Fruit fly (Drosophila melanogaster) Kc167 (cell line): ENCODE results near the gene Ork1.

Experiments
- Myc ChIP-seq: fragments of >200 bp; optimal IDR thresholded peaks from 2 replicates; lab custom pipeline; 2017; ENCODE audit warnings: missing external identifiers
- Sin3A ChIP-seq: fragments of >200 bp; optimal IDR thresholded peaks from 2 replicates; lab custom pipeline; 2018; ENCODE audit warnings: missing external identifiers
- h ChIP-seq: fragments of >200 bp; optimal IDR thresholded peaks from 3 replicates; lab custom pipeline; 2018; ENCODE audit warnings: missing external identifiers
- insv ChIP-seq: fragments of >200 bp; optimal IDR thresholded peaks from 3 replicates; lab custom pipeline; 2018; ENCODE audit warnings: missing external identifiers
- psq ChIP-seq: fragments of >200 bp; optimal IDR thresholded peaks from 2 replicates; lab custom pipeline; 2017; ENCODE audit warnings: missing external identifiers
- ttk ChIP-seq: sonication (Bioruptor generic); optimal IDR thresholded peaks from 2 replicates; lab custom pipeline; 2017; ENCODE audit warnings: missing external identifiers

The Ork1 gene

DNA sequence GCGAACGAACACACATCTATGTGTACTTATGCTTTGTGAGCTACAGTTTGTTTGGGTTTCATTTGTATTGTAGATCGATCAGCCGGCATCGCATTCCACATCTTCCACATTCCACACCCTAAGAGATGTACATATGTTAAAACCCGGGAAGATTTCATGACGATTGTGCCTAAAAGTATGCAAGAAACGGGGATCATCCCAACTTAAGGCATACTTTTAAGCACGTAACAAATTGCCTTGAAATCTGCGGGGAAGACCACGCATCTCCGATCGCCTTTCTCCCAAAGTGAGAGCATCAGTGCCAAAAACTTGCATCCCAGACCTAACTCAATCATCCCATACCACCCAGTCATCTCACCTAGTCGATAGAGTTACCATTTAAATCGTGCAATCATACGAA is 30.6 kb upstream of the Ork1 start:
- no peak for TF ChIP-seq insv (lab: Kevin White, UChicago)
- TF ChIP-seq Myc: no peak
- TF ChIP-seq psq: no peak
- TF ChIP-seq h (lab: Kevin White, UChicago): no peak
- no peak for TF ChIP-seq ttk

dm6 chrX:10912585-10912984 is 21.5 kb upstream of the Ork1 start:
- TF ChIP-seq Sin3A (lab: Kevin White, UChicago) (no peak), h (lab: Kevin White, UChicago) (no peak), psq (no peak), ttk (no peak), insv (lab: Kevin White, UChicago) (no peak), Myc (no peak)

- TF ChIP-seq Myc: no peak
- no peak for TF ChIP-seq insv (lab: Kevin White, UChicago)
- TF ChIP-seq psq: no peak
- no peak for TF ChIP-seq Sin3A (lab: Kevin White, UChicago)
- TF ChIP-seq h (lab: Kevin White, UChicago): no peak
Observed at dm6 chrX:10906222-10906866, 15.3 kb upstream of the Ork1 start.

dm6 chrX:10905467-10905866 is 14.4 kb upstream of the Ork1 start, which contains the start of gene CG43901:
TSS of gene CG43901 (plus strand) at chrX:10905767.
- TF ChIP-seq insv (lab: Kevin White, UChicago): no peak
- no peak for TF ChIP-seq h (lab: Kevin White, UChicago)
- no peak for TF ChIP-seq Myc
- TF ChIP-seq psq: no peak
- no peak for TF ChIP-seq Sin3A (lab: Kevin White, UChicago)
- no peak for TF ChIP-seq ttk

DNA sequence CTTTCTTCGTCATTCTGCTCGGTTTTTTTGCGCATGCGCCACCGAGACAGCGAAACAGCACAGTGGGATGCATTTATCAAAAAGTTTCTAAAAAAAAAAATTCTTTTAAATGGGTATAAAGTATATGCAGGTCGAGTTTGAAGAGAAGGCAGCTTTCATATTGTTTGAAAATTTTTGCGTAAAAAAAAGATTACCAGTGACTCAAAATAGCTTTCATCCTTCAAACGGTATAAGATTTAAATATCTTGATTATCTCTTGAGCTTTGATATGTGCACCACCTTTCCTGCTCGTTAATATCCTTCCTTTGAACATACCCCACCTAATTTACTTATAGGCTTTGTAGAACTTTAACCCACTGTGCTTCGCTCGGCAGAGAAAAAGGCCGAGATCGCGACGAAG is 14.0 kb upstream of the Ork1 start:
- TF ChIP-seq h (lab: Kevin White, UChicago) (no peak), Sin3A (lab: Kevin White, UChicago) (no peak), Myc (no peak), ttk (no peak), psq (no peak)

dm6 chrX:10899665-10900064 is 8.6 kb upstream of the Ork1 start, which contains the start of gene CG15208:
TSS of gene CG15208 (plus strand) at chrX:10899965.
- TF ChIP-seq insv (lab: Kevin White, UChicago): no peak
- TF ChIP-seq psq: no peak
- TF ChIP-seq Myc: no peak
- no peak for TF ChIP-seq Sin3A (lab: Kevin White, UChicago)
- no peak for TF ChIP-seq ttk
- no peak for TF ChIP-seq h (lab: Kevin White, UChicago)

dm6 chrX:10899232-10899631 is 8.2 kb upstream of the Ork1 start, which contains the start of gene CG1582:
TSS of gene CG1582 (minus strand) at chrX:10899302.
- TF ChIP-seq ttk (no peak), Myc (no peak), psq (no peak), h (lab: Kevin White, UChicago) (no peak), insv (lab: Kevin White, UChicago) (no peak), Sin3A (lab: Kevin White, UChicago) (no peak)

dm6 chrX:10893208-10893607 is 2.2 kb upstream of the Ork1 start:
- no peak for TF ChIP-seq h (lab: Kevin White, UChicago)
- no peak for TF ChIP-seq insv (lab: Kevin White, UChicago)
- no peak for TF ChIP-seq Myc
- no peak for TF ChIP-seq psq
- no peak for TF ChIP-seq Sin3A (lab: Kevin White, UChicago)
- no peak for TF ChIP-seq ttk

- TF ChIP-seq Sin3A (lab: Kevin White, UChicago) (no peak), h (lab: Kevin White, UChicago) (no peak), insv (lab: Kevin White, UChicago) (no peak), ttk (no peak)
Observed at dm6 chrX:10889955-10890617, 964 bp downstream of the Ork1 start.

DNA sequence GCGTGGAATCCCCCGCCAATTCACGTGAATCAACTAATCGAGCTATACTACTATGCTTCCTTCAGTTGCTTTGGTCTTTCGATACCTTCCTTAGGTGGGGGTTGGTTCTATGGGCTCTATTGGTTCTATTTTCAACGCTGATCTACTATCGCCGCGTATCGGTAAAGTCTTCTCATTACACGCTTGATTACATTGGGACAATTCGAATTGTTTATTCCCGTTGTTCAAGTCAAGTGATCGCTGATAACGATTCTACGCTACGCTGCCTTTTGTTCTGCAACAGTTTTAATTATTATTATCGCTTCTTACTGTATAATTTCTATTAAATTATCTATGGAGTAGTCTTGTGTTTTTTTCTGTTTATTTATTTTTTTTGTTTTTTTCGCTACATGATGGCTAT is 3.4 kb downstream of the Ork1 start:
- no peak for TF ChIP-seq insv (lab: Kevin White, UChicago)
- TF ChIP-seq Sin3A (lab: Kevin White, UChicago): no peak
- TF ChIP-seq Myc: no peak
- no peak for TF ChIP-seq ttk
- no peak for TF ChIP-seq psq

- TF ChIP-seq psq (no peak), h (lab: Kevin White, UChicago) (no peak), Sin3A (lab: Kevin White, UChicago) (no peak), Myc (no peak), ttk (no peak), insv (lab: Kevin White, UChicago) (no peak)
Observed at dm6 chrX:10886418-10886817, 4.6 kb downstream of the Ork1 start.

dm6 chrX:10883740-10884139 is 7.3 kb downstream of the Ork1 start:
- TF ChIP-seq ttk: no peak
- no peak for TF ChIP-seq h (lab: Kevin White, UChicago)
- TF ChIP-seq insv (lab: Kevin White, UChicago): no peak
- TF ChIP-seq Sin3A (lab: Kevin White, UChicago): no peak
- TF ChIP-seq psq: no peak
- no peak for TF ChIP-seq Myc

- TF ChIP-seq ttk: no peak
- TF ChIP-seq Myc: no peak
- TF ChIP-seq insv (lab: Kevin White, UChicago): no peak
- TF ChIP-seq h (lab: Kevin White, UChicago): no peak
- TF ChIP-seq Sin3A (lab: Kevin White, UChicago): no peak
- TF ChIP-seq psq: no peak
Observed at dm6 chrX:10882786-10883185, 8.3 kb downstream of the Ork1 start.
